Worm (Caenorhabditis elegans): ENCODE measurements around the gene pqm-1.

pqm-1 gene

DNA sequence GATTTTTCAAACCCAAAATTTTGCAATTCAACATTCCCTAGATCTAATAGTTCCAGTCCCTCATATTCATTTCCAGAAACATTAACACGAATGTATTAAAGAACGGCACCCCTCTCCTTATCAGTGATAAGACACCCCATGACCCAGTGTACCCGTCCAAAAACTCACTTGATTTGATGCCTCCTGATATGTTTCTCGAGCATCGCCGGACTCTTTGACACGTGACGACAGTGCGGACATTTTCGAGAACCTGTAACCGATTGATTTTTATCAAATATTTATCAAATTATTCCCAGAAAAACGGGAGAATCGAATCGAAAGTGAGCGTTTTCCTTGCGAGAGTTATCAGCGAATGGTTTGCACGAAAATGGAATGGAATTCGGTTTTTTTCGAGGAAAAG, 1.4 kb downstream of the pqm-1 start (continued):
- TF ChIP-seq tbx-9 (tag; optimal IDR thresholded peaks at IDR 0.05; ENCODE audit: borderline replicate concordance) (no peak), ceh-40 (GFP tag; IDR thresholded peaks at IDR 0.05) (no peak), ZK185.1 (tag; optimal IDR thresholded peaks at IDR 0.05; ENCODE audit: poor library complexity, severe bottlenecking) (no peak), hlh-12 (tag; optimal IDR thresholded peaks at IDR 0.05) (no peak), mel-28 (tag; optimal IDR thresholded peaks at IDR 0.05; ENCODE audit: borderline replicate concordance) (no peak), T07F8.4 (tag; optimal IDR thresholded peaks at IDR 0.05) (no peak), hmg-20 (GFP tag; IDR thresholded peaks at IDR 0.05) (no peak), rpc-1 (optimal IDR thresholded peaks at IDR 0.05) (no peak), rpc-1 (tag; optimal IDR thresholded peaks at IDR 0.05) (no peak), chd-7 (tag; optimal IDR thresholded peaks at IDR 0.05) (peak; percentile 33), aptf-3 (GFP tag; IDR thresholded peaks at IDR 0.05) (no peak), tlf-1 (GFP tag; optimal IDR thresholded peaks at IDR 0.05) (peak; percentile 42), lin-54 (GFP tag; optimal IDR thresholded peaks at IDR 0.05) (no peak), C17E4.6 (GFP tag; IDR thresholded peaks at IDR 0.05) (no peak), F52B5.7 (tag; optimal IDR thresholded peaks at IDR 0.05) (no peak), somi-1 (GFP tag; optimal IDR thresholded peaks at IDR 0.05) (no peak), ama-1 (optimal IDR thresholded peaks at IDR 0.05) (no peak), ama-1 (GFP tag; optimal IDR thresholded peaks at IDR 0.05) (no peak), ztf-18 (tag; optimal IDR thresholded peaks at IDR 0.05) (no peak), unc-130 (GFP tag; optimal IDR thresholded peaks at IDR 0.05) (no peak), madf-3 (GFP tag; IDR thresholded peaks at IDR 0.05) (no peak), F39B2.1 (GFP tag; IDR thresholded peaks at IDR 0.05) (no peak), nhr-179 (tag; optimal IDR thresholded peaks at IDR 0.05) (no peak), lin-40 (tag; optimal IDR thresholded peaks at IDR 0.05) (no peak), zfh-2 (GFP tag; conservative IDR thresholded peaks at IDR 0.05) (no peak), egl-44 (GFP tag; IDR thresholded peaks at IDR 0.05) (no peak), K12H6.12 (tag; optimal IDR thresholded peaks at IDR 0.05) (no peak), snpc-1.1 (tag; optimal IDR thresholded peaks at IDR 0.05; ENCODE audit: insufficient read depth) (no peak), hlh-26 (GFP tag; conservative IDR thresholded peaks at IDR 0.05) (no peak), lir-1 (GFP tag; conservative IDR thresholded peaks at IDR 0.05) (no peak), nfya-2 (GFP tag; IDR thresholded peaks at IDR 0.05) (no peak), B0336.3 (GFP tag; IDR thresholded peaks at IDR 0.05) (peak; percentile 41; the same call in 1 of the 2 replicates), attf-6 (GFP tag; IDR thresholded peaks at IDR 0.05) (no peak), ceh-79 (tag; optimal IDR thresholded peaks at IDR 0.05) (no peak), let-607 (tag; optimal IDR thresholded peaks at IDR 0.05) (peak in 1 of 2 experiments; percentile 17), tbp1 (GFP tag; optimal IDR thresholded peaks at IDR 0.05) (peak; percentile 34), B0261.1 (tag; optimal IDR thresholded peaks at IDR 0.05) (no peak), zim-3 (tag; optimal IDR thresholded peaks at IDR 0.05) (no peak), ceh-27 (GFP tag; optimal IDR thresholded peaks at IDR 0.05) (no peak), dpl-1 (GFP tag; optimal IDR thresholded peaks at IDR 0.05) (no peak), nfyb-1 (GFP tag; IDR thresholded peaks at IDR 0.05) (0 out of 2 replicates have a peak, but pooled peaks have one; percentile 44), pbrm-1 (GFP tag; IDR thresholded peaks at IDR 0.05) (no peak), ztf-26 (tag; optimal IDR thresholded peaks at IDR 0.05) (no peak), Y53F4B.3 (GFP tag; IDR thresholded peaks at IDR 0.05) (no peak), sptf-2 (GFP tag; optimal IDR thresholded peaks at IDR 0.05) (no peak), mxl-1 (tag; optimal IDR thresholded peaks at IDR 0.05) (no peak), aptf-2 (GFP tag; conservative IDR thresholded peaks at IDR 0.05) (no peak), die-1 (tag; optimal IDR thresholded peaks at IDR 0.05) (no peak), madf-10 (tag; optimal IDR thresholded peaks at IDR 0.05) (peak; percentile 38), snpc-1.3 (tag; optimal IDR thresholded peaks at IDR 0.05; ENCODE audit: insufficient read depth) (no peak), Y95B8A.8 (GFP tag; IDR thresholded peaks at IDR 0.05) (no peak)
